Fruit fly (Drosophila melanogaster): ENCODE data around the gene Pi4KIIIalpha.

Gene Pi4KIIIalpha

DNA sequence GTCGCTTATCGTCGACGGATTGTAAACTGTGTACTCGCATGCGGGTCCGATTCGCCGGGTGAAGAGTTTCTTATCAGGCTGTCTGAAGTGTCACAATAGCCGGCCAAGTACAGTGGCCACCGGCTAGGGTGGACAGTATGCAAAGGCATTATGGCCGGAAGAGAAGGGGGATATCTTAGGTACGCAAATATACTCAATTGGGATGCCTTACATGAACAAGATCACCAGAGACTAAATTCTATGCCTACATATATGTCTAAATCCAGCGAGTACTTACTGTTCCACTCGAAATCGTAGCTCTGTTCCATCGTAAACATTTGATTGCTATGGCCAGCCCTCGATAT lies 30.9 kb upstream of the Pi4KIIIalpha start (continued):
- peak; percentile 92 for TF ChIP-seq bcd (GFP tag; optimal IDR thresholded peaks at IDR 0.05)
- peak; percentile 85 for TF ChIP-seq CkIIα-i1 (GFP tag; IDR thresholded peaks at IDR 0.05)
- peak; percentile 94 for TF ChIP-seq so (GFP tag; IDR thresholded peaks at IDR 0.05)
- TF ChIP-seq Xrp1 (GFP tag; IDR thresholded peaks at IDR 0.05), result peak; percentile 93
- peak; percentile 78 for TF ChIP-seq CG8089 (GFP tag; optimal IDR thresholded peaks at IDR 0.05)
- TF ChIP-seq CG42726 (GFP tag; IDR thresholded peaks at IDR 0.05; ENCODE audit: partially characterized antibody), result no peak
- TF ChIP-seq Trl (optimal IDR thresholded peaks at IDR 0.05), result no peak
- TF ChIP-seq Trl (GFP tag; optimal IDR thresholded peaks at IDR 0.05), result peak; percentile 91
- peak; percentile 66 for TF ChIP-seq run (tag; optimal IDR thresholded peaks at IDR 0.05)
- TF ChIP-seq sens (GFP tag), result peak; percentile 97
- TF ChIP-seq CG1233 (GFP tag; optimal IDR thresholded peaks at IDR 0.05), result peak; percentile 83
- peak; percentile 92 for TF ChIP-seq Drgx (GFP tag; IDR thresholded peaks at IDR 0.05)
- peak; percentile 65 for TF ChIP-seq salm (tag; optimal IDR thresholded peaks at IDR 0.05)
- peak; percentile 79 for TF ChIP-seq eyg (GFP tag; optimal IDR thresholded peaks at IDR 0.05)
- peak; percentile 84 for TF ChIP-seq ab (GFP tag; optimal IDR thresholded peaks at IDR 0.05)
- peak; percentile 92 for TF ChIP-seq HHEX (GFP tag; optimal IDR thresholded peaks at IDR 0.05)
- peak; percentile 95 for TF ChIP-seq ranshi (GFP tag; IDR thresholded peaks at IDR 0.05)
- peak; percentile 81 for TF ChIP-seq croc (GFP tag; conservative IDR thresholded peaks at IDR 0.05)
- peak; percentile 97 for TF ChIP-seq Antp (GFP tag; optimal IDR thresholded peaks at IDR 0.05)
- TF ChIP-seq Gsc (GFP tag; IDR thresholded peaks at IDR 0.05), result peak; percentile 85
- TF ChIP-seq CG4282 (GFP tag; optimal IDR thresholded peaks at IDR 0.05), result peak; percentile 55
- peak; percentile 64 for TF ChIP-seq kah (GFP tag; optimal IDR thresholded peaks at IDR 0.05)
- peak; percentile 87 for TF ChIP-seq klu (GFP tag; IDR thresholded peaks at IDR 0.05)
- TF ChIP-seq CG8478 (optimal IDR thresholded peaks at IDR 0.05), result no peak
- no peak for TF ChIP-seq nerfin-2 (GFP tag; IDR thresholded peaks at IDR 0.05; ENCODE audit: partially characterized antibody)
- peak; percentile 88 for TF ChIP-seq CG17361 (GFP tag; IDR thresholded peaks at IDR 0.05)
- peak; percentile 93 for TF ChIP-seq Optix (GFP tag; IDR thresholded peaks at IDR 0.05)
- peak; percentile 97 for TF ChIP-seq dysf (GFP tag; IDR thresholded peaks at IDR 0.05)
- TF ChIP-seq CG4854 (GFP tag; optimal IDR thresholded peaks at IDR 0.05), result peak; percentile 89
- no peak for TF ChIP-seq cg (GFP tag; optimal IDR thresholded peaks at IDR 0.05)
- TF ChIP-seq mam (GFP tag; optimal IDR thresholded peaks at IDR 0.05), result peak; percentile 97

DNA sequence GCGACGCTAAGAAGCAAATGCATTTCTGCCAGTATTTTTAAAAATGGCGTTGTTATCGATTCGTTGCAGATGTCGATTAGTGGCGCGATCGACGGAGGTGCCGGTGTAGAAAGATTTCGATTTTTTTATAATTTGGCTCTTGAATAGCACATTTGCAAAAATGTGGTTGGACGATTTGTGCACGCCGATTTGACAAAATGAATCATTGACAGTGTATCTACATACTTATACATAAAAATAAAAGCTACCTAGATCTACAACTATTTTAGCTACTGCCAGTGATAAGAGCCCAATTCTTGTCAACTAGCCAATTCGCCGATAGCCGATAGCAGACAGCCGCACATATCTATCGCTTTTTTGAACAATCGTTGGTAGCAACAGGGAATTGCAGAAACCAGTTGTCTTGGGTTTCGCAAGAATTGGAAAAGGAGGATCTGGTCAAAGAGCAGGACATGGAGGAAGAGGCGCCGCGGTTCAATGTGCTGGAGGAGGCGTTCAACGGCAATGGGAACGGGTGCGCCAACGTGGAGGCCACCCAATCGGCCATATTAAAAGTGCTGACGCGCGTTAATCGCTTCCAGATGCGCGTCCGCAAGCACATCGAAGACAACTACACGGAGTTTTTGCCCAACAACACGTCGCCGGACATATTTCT lies 20.6 kb upstream of the Pi4KIIIalpha start, which contains the start of the genes Klp3A and Zw10:
TSS of gene Klp3A (minus strand) at position 202 of the 655 bp plus-strand sequence.
TSS of gene Zw10 (plus strand) at position 347 of the 655 bp plus-strand sequence.
- TF ChIP-seq Dll (GFP tag; IDR thresholded peaks at IDR 0.05; ENCODE audit: partially characterized antibody) (peak; percentile 78), HmgZ (tag; optimal IDR thresholded peaks at IDR 0.05) (peak; percentile 25), Gug (GFP tag; IDR thresholded peaks at IDR 0.05) (peak; percentile 8; the same call in 1 of the 4 replicates), CG11456 (GFP tag; IDR thresholded peaks at IDR 0.05) (0 out of 3 replicates have a peak, but pooled peaks have one; percentile 14), MESR4 (GFP tag; optimal IDR thresholded peaks at IDR 0.05) (peak; percentile 26), CG5953 (GFP tag; IDR thresholded peaks at IDR 0.05) (no peak), lmd (GFP tag; IDR thresholded peaks at IDR 0.05) (0 out of 2 replicates have a peak, but pooled peaks have one; percentile 7), CG6272 (GFP tag; IDR thresholded peaks at IDR 0.05) (peak; percentile 26; the same call in 1 of the 2 replicates), CG9215 (GFP tag; IDR thresholded peaks at IDR 0.05) (no peak), Atf-2 (GFP tag; optimal IDR thresholded peaks at IDR 0.05) (peak; percentile 1), sc (optimal IDR thresholded peaks at IDR 0.05) (no peak), sc (GFP tag; optimal IDR thresholded peaks at IDR 0.05) (no peak), unc-4 (GFP tag; IDR thresholded peaks at IDR 0.05; ENCODE audit: partially characterized antibody) (peak; percentile 61), tna (GFP tag; IDR thresholded peaks at IDR 0.05; ENCODE audit: partially characterized antibody) (peak; percentile 79), CG11560 (tag; IDR thresholded peaks at IDR 0.05) (no peak), NfI (GFP tag; optimal IDR thresholded peaks at IDR 0.05) (peak; percentile 27), knrl (GFP tag; IDR thresholded peaks at IDR 0.05; ENCODE audit: partially characterized antibody) (peak; percentile 61; the same call in 2 of the 3 replicates), Antp (GFP tag; optimal IDR thresholded peaks at IDR 0.05) (peak; percentile 1), ara (GFP tag; IDR thresholded peaks at IDR 0.05) (no peak), trem (tag; optimal IDR thresholded peaks at IDR 0.05) (peak; percentile 33), CG13287 (GFP tag; IDR thresholded peaks at IDR 0.05; ENCODE audit: partially characterized antibody) (peak; percentile 69), CG30403 (GFP tag; optimal IDR thresholded peaks at IDR 0.05) (peak; percentile 30), Rfx (GFP tag; IDR thresholded peaks at IDR 0.05) (peak; percentile 28; the same call in 1 of the 2 replicates)
